Fruit fly (Drosophila melanogaster) whole organism, prepupa: ENCODE data around the gene Ir7a.

ENCODE experiments used
- CG3919 ChIP-seq: fragments of 200-800 bp; sonication (Bioruptor generic); optimal IDR thresholded peaks from 3 replicates; lab custom pipeline; 2016; ENCODE audit warnings: missing biosample characterization, missing genetic modification characterization
- CG6276 ChIP-seq: fragments of 200-800 bp; sonication (Bioruptor generic); optimal IDR thresholded peaks from 2 replicates; lab custom pipeline; 2017; ENCODE audit warnings: missing biosample characterization, mild to moderate bottlenecking, missing genetic modification characterization
- CG9139 ChIP-seq: fragments of 200-800 bp; sonication (Bioruptor generic); optimal IDR thresholded peaks from 3 replicates; lab custom pipeline; 2017; ENCODE audit warnings: missing biosample characterization, mild to moderate bottlenecking, missing genetic modification characterization
- Ets21C ChIP-seq: fragments of 200-800 bp; sonication (Bioruptor generic); optimal IDR thresholded peaks from 3 replicates; lab custom pipeline; 2016; ENCODE audit warnings: missing biosample characterization, missing genetic modification characterization
- Hr39 ChIP-seq: fragments of 200-800 bp; sonication (Bioruptor generic); optimal IDR thresholded peaks from 2 replicates; lab custom pipeline; 2016; ENCODE audit warnings: missing biosample characterization, missing genetic modification characterization
- Lpt ChIP-seq: fragments of 200-800 bp; sonication (Bioruptor generic); optimal IDR thresholded peaks from 3 replicates; lab custom pipeline; 2016; ENCODE audit warnings: missing biosample characterization, missing genetic modification characterization
- OdsH ChIP-seq: fragments of 200-800 bp; sonication (Bioruptor generic); optimal IDR thresholded peaks from 3 replicates; lab custom pipeline; 2016; ENCODE audit warnings: missing biosample characterization, missing genetic modification characterization
- Smox ChIP-seq: fragments of 200-800 bp; sonication (Bioruptor generic); optimal IDR thresholded peaks from 3 replicates; lab custom pipeline; 2016; ENCODE audit warnings: missing biosample characterization, missing genetic modification characterization
- Sox102F ChIP-seq: fragments of 200-800 bp; sonication (Bioruptor generic); optimal IDR thresholded peaks from 2 replicates; lab custom pipeline; 2016; ENCODE audit warnings: missing biosample characterization, mild to moderate bottlenecking, missing genetic modification characterization
- dsx ChIP-seq: fragments of 200-800 bp; optimal IDR thresholded peaks from 3 replicates; lab custom pipeline; 2019; ENCODE audit warnings: missing biosample characterization, mild to moderate bottlenecking, missing genetic modification characterization, moderate library complexity; ENCODE audit not compliant: poor library complexity, severe bottlenecking
- esn ChIP-seq: fragments of 200-800 bp; sonication (Bioruptor generic); optimal IDR thresholded peaks from 2 replicates; lab custom pipeline; 2016; ENCODE audit warnings: missing biosample characterization, mild to moderate bottlenecking, missing genetic modification characterization, moderate library complexity
- pdm3 ChIP-seq: fragments of 200-800 bp; sonication (Bioruptor generic); optimal IDR thresholded peaks from 3 replicates; lab custom pipeline; 2016; ENCODE audit warnings: missing biosample characterization, missing genetic modification characterization

- no peak for TF ChIP-seq CG9139 (GFP tag; lab: Kevin White, UChicago)
- no peak for TF ChIP-seq dsx (GFP tag; lab: Kevin White, UChicago)
- TF ChIP-seq pdm3 (GFP tag; lab: Kevin White, UChicago): no peak
- no peak for TF ChIP-seq OdsH
- no peak for TF ChIP-seq Sox102F (GFP tag; lab: Kevin White, UChicago)
- no peak for TF ChIP-seq CG3919
- no peak for TF ChIP-seq Lpt (GFP tag; lab: Kevin White, UChicago)
- TF ChIP-seq CG6276 (GFP tag; lab: Kevin White, UChicago): no peak
- no peak for TF ChIP-seq Smox (GFP tag; lab: Kevin White, UChicago)
- no peak for TF ChIP-seq esn (GFP tag; lab: Kevin White, UChicago)
- no peak for TF ChIP-seq Ets21C
- TF ChIP-seq Hr39 (GFP tag; lab: Kevin White, UChicago): no peak
These were observed 18.4 kb upstream of the Ir7a start for dm6 chrX:7746342-7746741.
